Fruit fly (Drosophila melanogaster) whole organism, embryonic: ENCODE measurements around the gene CG14043.

Experiments used
- ATbp ChIP-seq: fragments of 200-800 bp; sonication (Bioruptor generic); optimal IDR thresholded peaks from 2 replicates; lab custom pipeline; 2017; ENCODE audit warnings: missing biosample characterization, mild to moderate bottlenecking, missing genetic modification characterization, missing genetic modification reagents
- Ada2b ChIP-seq: fragments of 200-800 bp; sonication (Bioruptor generic); IDR thresholded peaks from 2 replicates; pipeline ENCODE4 v1.3.6; 2022; ENCODE audit warnings: missing biosample characterization, missing genetic modification characterization
- CG13894 ChIP-seq: fragments of 200-800 bp; sonication (Bioruptor generic); optimal IDR thresholded peaks from 3 replicates; lab custom pipeline; 2018; ENCODE audit warnings: missing biosample characterization, mild to moderate bottlenecking, missing genetic modification characterization, moderate library complexity
- CG15601 ChIP-seq: fragments of 200-800 bp; sonication (Bioruptor generic); optimal IDR thresholded peaks from 3 replicates; lab custom pipeline; 2019; ENCODE audit warnings: missing biosample characterization, mild to moderate bottlenecking, missing genetic modification characterization, moderate library complexity
- CG15696 ChIP-seq: fragments of 200-800 bp; sonication (Bioruptor generic); optimal IDR thresholded peaks from 2 replicates; lab custom pipeline; 2019; ENCODE audit warnings: missing biosample characterization, mild to moderate bottlenecking, missing genetic modification characterization, moderate library complexity
- CG16779 ChIP-seq: fragments of 200-800 bp; sonication (Bioruptor generic); IDR thresholded peaks from 2 replicates; pipeline ENCODE4 v1.3.6; 2022; ENCODE audit warnings: missing biosample characterization, missing genetic modification characterization
- CG17328 ChIP-seq: fragments of 200-800 bp; sonication (Bioruptor generic); IDR thresholded peaks from 2 replicates; pipeline ENCODE4 v1.3.6; 2022; ENCODE audit warnings: missing biosample characterization, missing genetic modification characterization
- CG17612 ChIP-seq: fragments of 200-800 bp; sonication (Bioruptor generic); IDR thresholded peaks from 2 replicates; pipeline ENCODE4 v1.3.6; 2022; ENCODE audit warnings: missing biosample characterization, missing genetic modification characterization
- CG18262 ChIP-seq: fragments of 200-800 bp; optimal IDR thresholded peaks from 3 replicates; lab custom pipeline; 2019; ENCODE audit warnings: missing biosample characterization, mild to moderate bottlenecking, missing genetic modification characterization, moderate library complexity
- CG2678 ChIP-seq: fragments of 200-800 bp; sonication (Bioruptor generic); optimal IDR thresholded peaks from 3 replicates; lab custom pipeline; 2019; ENCODE audit warnings: missing biosample characterization, mild to moderate bottlenecking, missing genetic modification characterization, moderate library complexity
- CG30403 ChIP-seq: fragments of 200-800 bp; sonication (Bioruptor generic); optimal IDR thresholded peaks from 3 replicates; lab custom pipeline; 2016; ENCODE audit warnings: missing biosample characterization, missing genetic modification characterization
- CG32767 ChIP-seq: fragments of 200-800 bp; sonication (Bioruptor generic); IDR thresholded peaks from 2 replicates; pipeline ENCODE4 v1.3.6; 2022; ENCODE audit warnings: missing biosample characterization, missing genetic modification characterization
- CG3726 ChIP-seq: fragments of 200-800 bp; sonication (Bioruptor generic); IDR thresholded peaks from 3 replicates; pipeline ENCODE4, ENCODE4 v1.3.6; 2022; ENCODE audit warnings: missing biosample characterization, missing genetic modification characterization
- CG43689 ChIP-seq: fragments of 200-800 bp; sonication (Bioruptor generic); IDR thresholded peaks from 2 replicates; pipeline ENCODE4 v1.3.6; 2022; ENCODE audit warnings: missing biosample characterization, missing genetic modification characterization
- CG4424 ChIP-seq: fragments of 200-800 bp; sonication (Bioruptor generic); optimal IDR thresholded peaks from 3 replicates; lab custom pipeline; 2016; ENCODE audit warnings: missing biosample characterization, missing genetic modification characterization
- CG4707 ChIP-seq: fragments of 200-800 bp; sonication (Bioruptor generic); optimal IDR thresholded peaks from 2 replicates; lab custom pipeline; 2018; ENCODE audit warnings: missing biosample characterization, mild to moderate bottlenecking, missing genetic modification characterization, moderate library complexity
- CG9609 ChIP-seq: fragments of 200-800 bp; sonication (Bioruptor generic); optimal IDR thresholded peaks from 3 replicates; lab custom pipeline; 2016; ENCODE audit warnings: missing biosample characterization, missing genetic modification characterization
- Camta ChIP-seq: fragments of 200-800 bp; sonication (Bioruptor generic); optimal IDR thresholded peaks from 2 replicates; lab custom pipeline; 2016; ENCODE audit warnings: missing biosample characterization, missing genetic modification characterization
- Dip3 ChIP-seq: fragments of 200-800 bp; sonication (Bioruptor generic); optimal IDR thresholded peaks from 3 replicates; lab custom pipeline; 2016; ENCODE audit warnings: missing biosample characterization, missing genetic modification characterization
- Dll ChIP-seq: fragments of 200-800 bp; sonication (Bioruptor generic); IDR thresholded peaks from 4 replicates; pipeline ENCODE4 v1.3.6; 2022; ENCODE audit warnings: missing biosample characterization, missing genetic modification characterization; ENCODE audit not compliant: partially characterized antibody
- Hand ChIP-seq: fragments of 200-800 bp; sonication (Bioruptor generic); optimal IDR thresholded peaks from 2 replicates; lab custom pipeline; 2017; ENCODE audit warnings: mild to moderate bottlenecking, missing biosample characterization, missing genetic modification reagents, missing genetic modification characterization
- Hr78 ChIP-seq, 2 experiments: fragments of 200-800 bp in 1 of 2; fragments of >200 bp in 1 of 2; sonication (Bioruptor generic) in 1 of 2; optimal IDR thresholded peaks; 2 replicates each; lab custom pipeline; 2017 to 2019; ENCODE audit warnings: missing biosample characterization in 2 of 2, missing genetic modification characterization in 2 of 2, mild to moderate bottlenecking in 1 of 2, moderate library complexity in 1 of 2
- Max ChIP-seq: fragments of 200-800 bp; sonication (Bioruptor generic); optimal IDR thresholded peaks from 2 replicates; lab custom pipeline; 2016; ENCODE audit warnings: missing biosample characterization, mild to moderate bottlenecking, missing genetic modification characterization
- Nf-YB ChIP-seq: fragments of 200-800 bp; sonication (Bioruptor generic); optimal IDR thresholded peaks from 3 replicates; lab custom pipeline; 2019; ENCODE audit warnings: missing biosample characterization, mild to moderate bottlenecking, missing genetic modification characterization, moderate library complexity
- Opbp ChIP-seq: fragments of 200-800 bp; sonication (Bioruptor generic); IDR thresholded peaks from 3 replicates; pipeline ENCODE4 v1.3.6; 2022; ENCODE audit warnings: missing biosample characterization, missing genetic modification characterization; ENCODE audit not compliant: partially characterized antibody
- Optix ChIP-seq: fragments of 200-800 bp; sonication (Bioruptor generic); IDR thresholded peaks from 3 replicates; pipeline ENCODE4 v1.3.6; 2022; ENCODE audit warnings: missing biosample characterization, missing genetic modification characterization
- Ravus ChIP-seq: fragments of 200-800 bp; sonication (Bioruptor generic); IDR thresholded peaks from 2 replicates; pipeline ENCODE4 v1.3.6; 2022; ENCODE audit warnings: missing biosample characterization, missing genetic modification characterization
- Trl ChIP-seq, 3 experiments: fragments of >200 bp in 2 of 3; fragments of 200-800 bp in 1 of 3; sonication (Bioruptor generic) in 1 of 3; optimal IDR thresholded peaks; 2 replicates in 1 of 3; 3 replicates in 2 of 3; lab custom pipeline; 2016 to 2017; ENCODE audit warnings: missing biosample characterization in 1 of 3, missing genetic modification characterization in 1 of 3
- al ChIP-seq: fragments of 200-800 bp; sonication (Bioruptor generic); IDR thresholded peaks from 2 replicates; pipeline ENCODE4 v1.3.6; 2022; ENCODE audit warnings: missing biosample characterization, missing genetic modification characterization
- amos ChIP-seq: fragments of 200-800 bp; sonication (Bioruptor generic); IDR thresholded peaks from 2 replicates; pipeline ENCODE4 v1.3.6; 2022; ENCODE audit warnings: missing biosample characterization, missing genetic modification characterization; ENCODE audit not compliant: partially characterized antibody
- az2 ChIP-seq: fragments of 200-800 bp; sonication (Bioruptor generic); optimal IDR thresholded peaks from 3 replicates; lab custom pipeline; 2016; ENCODE audit warnings: missing biosample characterization, missing genetic modification characterization
- br ChIP-seq: fragments of >200 bp; optimal IDR thresholded peaks from 2 replicates; lab custom pipeline; 2017
- cato ChIP-seq: fragments of 200-800 bp; sonication (Bioruptor generic); optimal IDR thresholded peaks from 2 replicates; lab custom pipeline; 2016; ENCODE audit warnings: missing biosample characterization, missing genetic modification characterization, borderline replicate concordance
- chn ChIP-seq: fragments of 200-800 bp; sonication (Bioruptor generic); optimal IDR thresholded peaks from 2 replicates; lab custom pipeline; 2016; ENCODE audit warnings: missing biosample characterization, missing genetic modification characterization
- cwo ChIP-seq: fragments of 200-800 bp; sonication (Bioruptor generic); optimal IDR thresholded peaks from 3 replicates; lab custom pipeline; 2017; ENCODE audit warnings: missing biosample characterization, missing genetic modification characterization, mild to moderate bottlenecking, moderate library complexity, missing genetic modification reagents
- ems ChIP-seq: fragments of 200-800 bp; sonication (Bioruptor generic); optimal IDR thresholded peaks from 3 replicates; lab custom pipeline; 2016; ENCODE audit warnings: missing biosample characterization, missing genetic modification characterization
- kni ChIP-seq: fragments of 200-800 bp; sonication (Bioruptor generic); optimal IDR thresholded peaks from 3 replicates; lab custom pipeline; 2017; ENCODE audit warnings: mild to moderate bottlenecking, missing biosample characterization, missing genetic modification reagents, missing genetic modification characterization
- lov ChIP-seq, 2 experiments: fragments of 200-800 bp in 1 of 2; fragments of >200 bp in 1 of 2; sonication (Bioruptor generic) in 1 of 2; IDR thresholded peaks in 1 of 2; optimal IDR thresholded peaks in 1 of 2; 2 replicates in 1 of 2; 3 replicates in 1 of 2; pipeline versions ENCODE4 v1.3.6 to Lab custom; 2017 to 2022; ENCODE audit warnings: missing biosample characterization in 1 of 2, missing genetic modification characterization in 1 of 2
- luna ChIP-seq: fragments of 200-800 bp; sonication (Bioruptor generic); optimal IDR thresholded peaks from 2 replicates; lab custom pipeline; 2016; ENCODE audit warnings: missing biosample characterization, missing genetic modification characterization
- p53 ChIP-seq: fragments of 200-800 bp; sonication (Bioruptor generic); optimal IDR thresholded peaks from 2 replicates; lab custom pipeline; 2016; ENCODE audit warnings: missing biosample characterization, missing genetic modification characterization
- ro ChIP-seq: fragments of 200-800 bp; sonication (Bioruptor generic); IDR thresholded peaks from 2 replicates; pipeline ENCODE4 v1.3.6; 2022; ENCODE audit warnings: missing biosample characterization, missing genetic modification characterization
- row ChIP-seq: fragments of 200-800 bp; sonication (Bioruptor generic); IDR thresholded peaks from 3 replicates; pipeline ENCODE4 v1.3.6; 2022; ENCODE audit warnings: missing biosample characterization, missing genetic modification characterization
- schlank ChIP-seq: fragments of 200-800 bp; sonication (Bioruptor generic); optimal IDR thresholded peaks from 2 replicates; lab custom pipeline; 2018; ENCODE audit warnings: missing biosample characterization, mild to moderate bottlenecking, missing genetic modification characterization
- sd ChIP-seq: fragments of 200-800 bp; sonication (Bioruptor generic); optimal IDR thresholded peaks from 3 replicates; lab custom pipeline; 2018; ENCODE audit warnings: missing biosample characterization, mild to moderate bottlenecking, missing genetic modification characterization, moderate library complexity
- sim ChIP-seq: fragments of 200-800 bp; sonication (Bioruptor generic); IDR thresholded peaks from 2 replicates; pipeline ENCODE4 v1.3.6; 2022; ENCODE audit warnings: missing biosample characterization, missing genetic modification characterization
- sima ChIP-seq: fragments of 200-800 bp; sonication (Bioruptor generic); optimal IDR thresholded peaks from 2 replicates; lab custom pipeline; 2016; ENCODE audit warnings: missing biosample characterization, missing genetic modification characterization
- unc-4 ChIP-seq: fragments of 200-800 bp; sonication (Bioruptor generic); IDR thresholded peaks from 2 replicates; pipeline ENCODE4 v1.3.6; 2022; ENCODE audit warnings: missing biosample characterization, missing genetic modification characterization; ENCODE audit not compliant: partially characterized antibody
- zfh2 ChIP-seq: fragments of 200-800 bp; sonication (Bioruptor generic); optimal IDR thresholded peaks from 2 replicates; lab custom pipeline; 2016; ENCODE audit warnings: missing biosample characterization, missing genetic modification characterization

CG14043 gene

DNA sequence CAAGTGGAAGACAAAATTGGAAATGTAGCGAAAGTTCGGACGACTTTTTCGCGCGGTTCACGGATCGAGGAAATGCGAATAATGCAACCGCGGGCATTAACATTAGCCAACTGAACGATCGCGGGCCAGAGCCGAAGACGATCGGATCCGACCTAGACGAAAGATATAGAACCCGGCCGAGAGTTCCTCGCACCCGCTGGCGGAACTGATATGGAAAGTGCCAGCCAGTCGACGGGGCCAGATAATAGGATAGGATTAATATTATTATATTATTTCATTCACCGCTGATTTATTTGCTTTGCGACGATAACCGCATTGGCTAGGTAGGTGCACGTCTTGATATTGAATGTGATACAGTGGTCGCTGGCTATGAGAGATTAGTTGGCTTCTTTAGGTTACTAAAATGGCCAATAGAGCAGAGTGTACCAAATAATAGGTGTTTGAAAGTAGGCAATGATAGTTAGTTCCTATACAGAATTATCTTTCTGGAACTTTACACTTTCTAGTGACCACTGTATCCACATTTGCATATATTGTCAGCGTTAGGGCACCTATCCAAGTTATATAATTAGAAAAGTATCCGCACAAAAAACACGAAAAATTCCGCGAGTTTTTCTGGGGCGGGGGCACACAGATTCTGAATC, 28.0 kb downstream of the CG14043 start (continued):
- TF ChIP-seq CG3726 (0 out of 3 replicates have a peak, but pooled peaks have one; percentile 51), luna (GFP tag; lab: Kevin White, UChicago) (peak; percentile 46), unc-4 (GFP tag; lab: Robert Waterston, UW) (no peak), Camta (GFP tag; lab: Kevin White, UChicago) (peak; percentile 30), CG4707 (peak; percentile 56), ems (peak; percentile 61), sim (0 out of 2 replicates have a peak, but pooled peaks have one; percentile 41), CG2678 (tag; lab: Kevin White, UChicago) (peak; percentile 77), Nf-YB (GFP tag; lab: Kevin White, UChicago) (peak; percentile 11), schlank (peak; percentile 52), chn (GFP tag; lab: Kevin White, UChicago) (peak; percentile 49), CG15601 (tag; lab: Kevin White, UChicago) (peak; percentile 43), Ada2b (GFP tag; lab: Robert Waterston, UW) (peak; percentile 76), p53 (GFP tag; lab: Kevin White, UChicago) (no peak), sima (peak; percentile 40), CG43689 (GFP tag; lab: Robert Waterston, UW) (peak; percentile 56; the same call in 1 of the 2 replicates), Trl (optimal IDR thresholded peaks at IDR 0.05; lab: Kevin White, UChicago) (no peak), Trl (GFP tag; optimal IDR thresholded peaks at IDR 0.05; lab: Kevin White, UChicago) (peak; percentile 72), ro (GFP tag; lab: Robert Waterston, UW) (no peak), CG32767 (GFP tag; lab: Robert Waterston, UW) (peak; percentile 47; the same call in 1 of the 2 replicates), Max (GFP tag; lab: Kevin White, UChicago) (peak; percentile 2), cwo (GFP tag; lab: Kevin White, UChicago) (peak; percentile 41), CG30403 (GFP tag; lab: Kevin White, UChicago) (peak; percentile 49), Dll (GFP tag; lab: Robert Waterston, UW) (no peak), Optix (peak; percentile 64; the same call in 2 of the 3 replicates), CG15696 (peak; percentile 76), al (GFP tag; lab: Robert Waterston, UW) (peak; percentile 25; the same call in 1 of the 2 replicates), CG17612 (GFP tag; lab: Robert Waterston, UW) (peak; percentile 80), cato (GFP tag; lab: Kevin White, UChicago) (peak; percentile 7), CG16779 (0 out of 2 replicates have a peak, but pooled peaks have one; percentile 63), Opbp (GFP tag; lab: Robert Waterston, UW) (no peak), CG17328 (GFP tag; lab: Robert Waterston, UW) (peak; percentile 74), CG13894 (peak; percentile 33), Hand (peak; percentile 11), Ravus (GFP tag; lab: Robert Waterston, UW) (no peak; the same call in 1 of the 2 replicates), CG4424 (GFP tag; lab: Kevin White, UChicago) (peak; percentile 61), CG9609 (GFP tag; lab: Kevin White, UChicago) (peak; percentile 28), az2 (GFP tag; lab: Kevin White, UChicago) (peak; percentile 47), kni (no peak), zfh2 (GFP tag; lab: Kevin White, UChicago) (peak; percentile 46), Dip3 (GFP tag; lab: Kevin White, UChicago) (peak; percentile 62), sd (no peak), Hr78 (GFP tag; optimal IDR thresholded peaks at IDR 0.05; lab: Kevin White, UChicago) (no peak), row (GFP tag; lab: Robert Waterston, UW) (peak; percentile 80), amos (GFP tag; lab: Robert Waterston, UW) (no peak), lov (optimal IDR thresholded peaks at IDR 0.05; lab: Kevin White, UChicago) (no peak), lov (GFP tag; IDR thresholded peaks at IDR 0.05; lab: Robert Waterston, UW) (0 out of 3 replicates have a peak, but pooled peaks have one; percentile 55), br (lab: Kevin White, UChicago) (no peak), CG18262 (tag; lab: Kevin White, UChicago) (peak; percentile 65), ATbp (peak; percentile 54)
